Worm (Caenorhabditis elegans) whole organism, L4/young adult: ENCODE results near the gene T07A5.7.

Experiments used
- W03F9.2 ChIP-seq: fragments of 150-350 bp; optimal IDR thresholded peaks from 2 replicates; lab custom pipeline; 2014; ENCODE audit warnings: missing biosample characterization, missing genetic modification characterization
- dao-5 ChIP-seq: sonication (generic microtip); optimal IDR thresholded peaks from 2 replicates; lab custom pipeline; 2016; ENCODE audit warnings: missing genotype, missing genetic modification characterization, moderate library complexity, missing compliant biosample characterization
- him-1 ChIP-seq: sonication (generic microtip); optimal IDR thresholded peaks from 2 replicates; lab custom pipeline; 2016; ENCODE audit warnings: missing genotype, missing genetic modification reagents, missing genetic modification characterization, missing compliant biosample characterization

DNA sequence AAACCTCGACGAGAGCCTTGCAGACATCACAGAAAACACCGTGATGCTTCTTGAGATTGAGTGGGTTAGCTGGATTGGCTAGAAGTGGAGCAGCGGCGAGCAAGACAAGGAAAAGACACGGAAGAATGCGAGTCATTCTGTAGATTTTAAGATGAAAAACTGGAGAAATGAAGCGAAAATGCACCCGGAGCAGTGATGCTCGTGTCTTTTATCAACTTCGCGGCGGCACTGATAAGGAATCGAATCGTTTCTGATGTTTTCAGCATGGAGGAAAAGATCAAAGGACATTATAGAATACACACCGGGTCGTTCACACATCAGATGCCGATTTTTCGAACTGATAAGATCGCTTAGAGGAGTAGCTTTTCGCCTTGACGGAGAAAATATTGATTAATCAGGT, 44.5 kb upstream of the T07A5.7 start, which contains the start of gene spp-1:
- no peak for TF ChIP-seq W03F9.2 (tag; lab: Kevin White, UChicago)
- TF ChIP-seq dao-5 (tag; lab: Kevin White, UChicago), result no peak
- TF ChIP-seq him-1 (tag; lab: Kevin White, UChicago), result no peak
